Worm (Caenorhabditis elegans): ENCODE measurements around the gene F55A11.4.

F55A11.4 gene

DNA sequence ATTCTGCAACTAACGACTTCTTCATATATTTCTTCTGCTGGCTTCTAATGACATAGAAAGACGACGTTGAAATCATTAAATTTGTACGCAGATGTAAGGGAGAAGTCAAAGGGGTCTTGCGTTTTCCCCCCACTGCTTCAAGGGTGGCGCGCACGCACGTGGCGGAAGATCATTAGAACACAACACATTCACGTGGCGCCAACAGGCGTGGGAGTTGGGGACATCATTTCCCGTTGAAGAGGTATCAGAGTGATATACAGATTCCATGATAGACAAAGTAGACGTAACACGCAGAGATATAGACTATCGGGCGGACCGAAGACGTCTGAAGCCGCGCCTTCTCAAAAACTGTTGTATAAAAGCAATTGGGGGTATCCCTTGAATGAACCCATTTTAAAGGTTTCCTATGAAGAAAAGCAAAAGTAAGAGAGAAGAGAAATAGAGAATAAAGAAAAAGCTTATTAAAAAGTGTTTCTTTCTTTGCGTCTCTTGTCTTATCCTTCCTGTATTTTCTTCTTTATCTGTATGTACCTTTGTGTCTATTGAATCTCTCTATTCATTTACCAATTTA, 29.1 kb downstream of the F55A11.4 start:
- peak; percentile 3 for TF ChIP-seq ref-2 (tag; optimal IDR thresholded peaks at IDR 0.05)
- no peak for TF ChIP-seq T23F11.4 (GFP tag; optimal IDR thresholded peaks at IDR 0.05)
- peak; percentile 27 for TF ChIP-seq F13H6.1 (tag; optimal IDR thresholded peaks at IDR 0.05)
- no peak for TF ChIP-seq tbx-7 (tag; optimal IDR thresholded peaks at IDR 0.05)
- TF ChIP-seq ceh-18 (tag; optimal IDR thresholded peaks at IDR 0.05): peak; percentile 20

ce11 chrV:11800486-11800885, 30.2 kb downstream of the F55A11.4 start:
- TF ChIP-seq eyg-1 (tag; optimal IDR thresholded peaks at IDR 0.05): no peak
- no peak for TF ChIP-seq fkh-6 (tag; optimal IDR thresholded peaks at IDR 0.05)
- no peak for TF ChIP-seq nhr-11 (tag; optimal IDR thresholded peaks at IDR 0.05)
- TF ChIP-seq dmd-4 (tag; optimal IDR thresholded peaks at IDR 0.05; ENCODE audit: borderline replicate concordance): no peak
- no peak for TF ChIP-seq odd-2 (tag; optimal IDR thresholded peaks at IDR 0.05)
- no peak for TF ChIP-seq pros-1 (tag; optimal IDR thresholded peaks at IDR 0.05)
- TF ChIP-seq ceh-24 (tag; optimal IDR thresholded peaks at IDR 0.05): no peak
- TF ChIP-seq lin-11 (tag; optimal IDR thresholded peaks at IDR 0.05): no peak
- no peak for TF ChIP-seq hlh-30 (tag; optimal IDR thresholded peaks at IDR 0.05; ENCODE audit: insufficient read depth)
- TF ChIP-seq pax-1 (tag; optimal IDR thresholded peaks at IDR 0.05): no peak
- TF ChIP-seq ceh-19 (GFP tag; optimal IDR thresholded peaks at IDR 0.05): no peak

DNA sequence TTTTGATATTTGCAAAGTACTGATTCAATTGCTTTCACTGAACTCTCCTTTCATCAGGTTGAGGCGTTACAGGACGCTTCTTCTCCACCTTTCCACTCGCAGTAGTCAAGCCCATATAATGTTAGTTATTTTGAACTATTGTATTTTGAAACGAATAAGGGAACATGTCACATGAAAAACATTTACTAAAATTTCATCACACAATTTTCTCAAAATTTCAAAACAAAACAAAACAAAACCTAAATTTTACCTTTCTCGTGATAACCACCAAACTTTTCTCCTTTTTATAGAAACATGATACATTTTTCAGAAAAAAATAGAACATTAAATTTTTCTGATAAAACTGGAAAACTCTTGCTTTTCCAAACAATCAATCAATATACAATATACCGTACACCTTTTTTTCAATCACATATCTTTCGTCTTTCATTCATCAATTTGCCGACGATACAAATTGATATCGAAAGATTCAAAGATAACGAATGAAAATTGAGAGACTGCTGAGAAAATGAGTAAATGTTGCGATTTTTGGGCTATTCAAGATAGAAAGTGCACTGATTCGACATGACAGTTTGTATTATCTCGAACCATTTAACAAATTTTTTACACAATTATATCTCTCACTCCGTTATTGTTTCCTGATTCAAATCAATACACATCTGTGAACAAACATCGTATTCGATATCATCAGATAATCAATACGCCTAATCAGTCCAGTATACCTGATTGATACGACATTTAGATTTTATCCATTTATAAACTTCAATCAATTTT, 31.0 kb downstream of the F55A11.4 start:
- TF ChIP-seq unc-86 (tag; optimal IDR thresholded peaks at IDR 0.05): no peak
- no peak for TF ChIP-seq hlh-8 (tag; optimal IDR thresholded peaks at IDR 0.05)
- TF ChIP-seq ceh-30 (tag; optimal IDR thresholded peaks at IDR 0.05): no peak
- TF ChIP-seq elt-2 (tag; optimal IDR thresholded peaks at IDR 0.05): peak; percentile 40
- TF ChIP-seq syd-9 (tag; optimal IDR thresholded peaks at IDR 0.05): no peak
- TF ChIP-seq F13H6.1 (tag; optimal IDR thresholded peaks at IDR 0.05): no peak
- TF ChIP-seq tbx-2 (tag; optimal IDR thresholded peaks at IDR 0.05): no peak
- no peak for TF ChIP-seq elt-4 (tag; optimal IDR thresholded peaks at IDR 0.05)

DNA sequence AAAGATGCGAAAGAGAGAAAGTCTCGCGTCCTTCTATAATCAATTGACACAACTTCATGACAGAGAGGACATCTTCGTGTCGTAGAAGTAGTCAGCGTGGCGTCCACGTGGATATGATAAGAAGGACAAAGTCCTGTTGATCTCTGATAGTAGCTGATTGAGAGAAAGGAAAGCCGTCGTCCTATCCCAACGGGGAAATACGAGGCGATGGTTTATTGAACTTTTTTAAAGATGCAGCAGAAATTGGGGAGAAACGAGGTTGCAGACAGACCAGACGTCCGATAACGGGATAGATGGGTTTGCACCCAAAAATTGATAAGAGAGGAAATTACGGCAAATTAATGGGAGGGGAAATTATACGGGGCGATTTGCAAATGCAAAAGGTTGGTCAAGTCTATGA, 32.2 kb downstream of the F55A11.4 start:
- TF ChIP-seq ref-2 (tag; optimal IDR thresholded peaks at IDR 0.05): no peak
- no peak for TF ChIP-seq dmd-4 (tag; optimal IDR thresholded peaks at IDR 0.05; ENCODE audit: borderline replicate concordance)
- no peak for TF ChIP-seq eyg-1 (tag; optimal IDR thresholded peaks at IDR 0.05)
- no peak for TF ChIP-seq odd-2 (tag; optimal IDR thresholded peaks at IDR 0.05)
- TF ChIP-seq tbx-7 (tag; optimal IDR thresholded peaks at IDR 0.05): no peak
- no peak for TF ChIP-seq C08G9.2 (tag; optimal IDR thresholded peaks at IDR 0.05)
- TF ChIP-seq unc-42 (tag; optimal IDR thresholded peaks at IDR 0.05): no peak
- no peak for TF ChIP-seq fax-1 (tag; optimal IDR thresholded peaks at IDR 0.05)
- TF ChIP-seq unc-86 (tag; optimal IDR thresholded peaks at IDR 0.05): no peak

DNA sequence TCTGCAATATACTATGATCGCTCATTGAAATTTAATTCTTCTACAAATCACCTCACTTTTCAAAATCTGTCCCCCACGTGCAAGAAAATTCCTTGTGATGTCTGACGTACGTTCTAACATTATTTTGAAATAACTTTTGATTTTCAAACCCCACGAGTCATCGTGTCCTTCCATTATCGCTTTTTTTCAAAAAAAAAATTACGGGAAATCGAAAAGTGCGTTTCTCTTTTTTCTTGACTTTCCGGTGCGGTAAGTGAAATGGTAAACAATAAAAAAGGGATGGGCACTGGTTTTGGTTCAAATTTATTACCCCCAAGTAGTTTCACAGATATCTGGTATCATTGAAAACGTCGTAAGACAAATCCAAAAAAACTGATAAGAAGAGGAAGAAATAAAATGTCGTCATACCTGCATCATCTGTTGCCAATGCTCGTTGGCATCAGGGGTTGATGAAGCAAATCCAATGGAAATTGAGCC, 33.3 kb downstream of the F55A11.4 start:
- no peak for TF ChIP-seq hlh-30 (tag; optimal IDR thresholded peaks at IDR 0.05; ENCODE audit: insufficient read depth)
- TF ChIP-seq tbx-2 (tag; optimal IDR thresholded peaks at IDR 0.05): no peak
- no peak for TF ChIP-seq dve-1 (tag; optimal IDR thresholded peaks at IDR 0.05)
- TF ChIP-seq ceh-6 (GFP tag; optimal IDR thresholded peaks at IDR 0.05): no peak
- no peak for TF ChIP-seq npax-4 (tag; optimal IDR thresholded peaks at IDR 0.05)
- no peak for TF ChIP-seq unc-3 (GFP tag; conservative IDR thresholded peaks at IDR 0.05)
- no peak for TF ChIP-seq unc-3 (tag; optimal IDR thresholded peaks at IDR 0.05)
- no peak for TF ChIP-seq ahr-1 (tag; optimal IDR thresholded peaks at IDR 0.05)
- no peak for TF ChIP-seq ceh-34 (tag; optimal IDR thresholded peaks at IDR 0.05)
- no peak for TF ChIP-seq unc-86 (tag; optimal IDR thresholded peaks at IDR 0.05)
- TF ChIP-seq hlh-8 (tag; optimal IDR thresholded peaks at IDR 0.05): no peak
- no peak for TF ChIP-seq rnt-1 (tag; optimal IDR thresholded peaks at IDR 0.05)
- no peak for TF ChIP-seq pax-1 (tag; optimal IDR thresholded peaks at IDR 0.05)
- TF ChIP-seq F13H6.1 (tag; optimal IDR thresholded peaks at IDR 0.05): no peak
- no peak for TF ChIP-seq sox-4 (tag; optimal IDR thresholded peaks at IDR 0.05)
- TF ChIP-seq pag-3 (tag; optimal IDR thresholded peaks at IDR 0.05; ENCODE audit: borderline replicate concordance): no peak
- no peak for TF ChIP-seq pat-9 (tag; optimal IDR thresholded peaks at IDR 0.05)
- no peak for TF ChIP-seq ceh-22 (tag; optimal IDR thresholded peaks at IDR 0.05)

Data from whole organism, late embryonic.